Worm (Caenorhabditis elegans): Measurements from ENCODE around the gene srh-219.

Gene srh-219

ce11 chrV:15492518-15492917 lies 2.8 kb upstream of the srh-219 start, which contains the start of gene str-264:
Gene str-264, minus strand, starts transcription at chrV:15492618.
- TF ChIP-seq athp-1 (tag; optimal IDR thresholded peaks at IDR 0.05) = no peak
- TF ChIP-seq chd-7 (tag; optimal IDR thresholded peaks at IDR 0.05) = no peak
- TF ChIP-seq sptf-2 (GFP tag; optimal IDR thresholded peaks at IDR 0.05) = no peak
- TF ChIP-seq nhr-80 (tag; optimal IDR thresholded peaks at IDR 0.05) = no peak
- TF ChIP-seq ztf-6 (GFP tag; IDR thresholded peaks at IDR 0.05) = no peak
- no peak for TF ChIP-seq egl-44 (GFP tag; IDR thresholded peaks at IDR 0.05)
- TF ChIP-seq egl-18 (GFP tag; IDR thresholded peaks at IDR 0.05) = no peak
- no peak for TF ChIP-seq lsy-27 (tag; optimal IDR thresholded peaks at IDR 0.05; ENCODE audit: borderline replicate concordance, insufficient read depth)
- TF ChIP-seq hmg-1.2 (GFP tag; IDR thresholded peaks at IDR 0.05) = no peak

- TF ChIP-seq athp-1 (tag; optimal IDR thresholded peaks at IDR 0.05) (no peak), dox-1 (GFP tag; IDR thresholded peaks at IDR 0.05) (no peak), tlf-1 (GFP tag; optimal IDR thresholded peaks at IDR 0.05) (no peak), lag-1 (GFP tag; IDR thresholded peaks at IDR 0.05) (no peak), rpc-1 (optimal IDR thresholded peaks at IDR 0.05) (no peak), rpc-1 (tag; optimal IDR thresholded peaks at IDR 0.05) (no peak), tbx-9 (tag; optimal IDR thresholded peaks at IDR 0.05; ENCODE audit: borderline replicate concordance) (no peak), lir-1 (GFP tag; conservative IDR thresholded peaks at IDR 0.05) (no peak), hrde-1 (tag; optimal IDR thresholded peaks at IDR 0.05; ENCODE audit: borderline replicate concordance) (no peak), C06A6.2 (GFP tag; conservative IDR thresholded peaks at IDR 0.05) (no peak), ztf-25 (GFP tag; IDR thresholded peaks at IDR 0.05) (no peak), F22D6.2 (tag; optimal IDR thresholded peaks at IDR 0.05) (no peak), F55B11.4 (tag; optimal IDR thresholded peaks at IDR 0.05; ENCODE audit: borderline replicate concordance, insufficient read depth) (no peak), nfya-1 (tag; optimal IDR thresholded peaks at IDR 0.05; ENCODE audit: borderline replicate concordance, insufficient read depth) (no peak), ceh-40 (GFP tag; IDR thresholded peaks at IDR 0.05) (no peak), ztf-3 (GFP tag; optimal IDR thresholded peaks at IDR 0.05) (no peak)
Measured at ce11 chrV:15493680-15494079, 1.6 kb upstream of the srh-219 start, which contains the start of gene srh-218. Gene srh-218, plus strand, starts transcription at chrV:15493980.

ce11 chrV:15497731-15498130 lies 2.5 kb downstream of the srh-219 start:
- TF ChIP-seq F39B2.1 (GFP tag; IDR thresholded peaks at IDR 0.05) (no peak), hmg-1.2 (GFP tag; IDR thresholded peaks at IDR 0.05) (peak; percentile 84), pha-4 (tag; optimal IDR thresholded peaks at IDR 0.05) (peak; percentile 74), attf-5 (GFP tag; optimal IDR thresholded peaks at IDR 0.05) (peak; percentile 65), K11D2.4 (GFP tag; IDR thresholded peaks at IDR 0.05) (no peak), nhr-80 (tag; optimal IDR thresholded peaks at IDR 0.05) (peak; percentile 97), snpc-4 (GFP tag; optimal IDR thresholded peaks at IDR 0.05) (no peak), snpc-4 (tag; optimal IDR thresholded peaks at IDR 0.05) (peak in 2 of 4 experiments; percentile 27 to 54)

ce11 chrV:15498434-15498833 lies 3.2 kb downstream of the srh-219 start, which contains the start of gene C06B8.7:
Gene C06B8.7, plus strand, starts transcription at chrV:15498734.
- TF ChIP-seq zim-3 (tag; optimal IDR thresholded peaks at IDR 0.05) (no peak), him-1 (tag; optimal IDR thresholded peaks at IDR 0.05) (no peak), lin-54 (GFP tag; optimal IDR thresholded peaks at IDR 0.05) (no peak), lin-26 (GFP tag; IDR thresholded peaks at IDR 0.05) (no peak), ztf-6 (GFP tag; IDR thresholded peaks at IDR 0.05) (no peak)

Data from whole organism, young adult.